Worm (Caenorhabditis elegans) whole organism, L2 larva: ENCODE data around the gene T26C12.2.
A peak's percentile ranks its signal among the peaks of the same experiment; 100 is the strongest.

Experiments used
- C34F6.9 ChIP-seq: fragments of 150-350 bp; optimal IDR thresholded peaks from 2 replicates; lab custom pipeline; 2014; ENCODE audit warnings: missing biosample characterization, missing genetic modification characterization
- F13H6.1 ChIP-seq: sonication (generic microtip); optimal IDR thresholded peaks from 2 replicates; lab custom pipeline; 2016; ENCODE audit warnings: missing genetic modification characterization, missing compliant biosample characterization
- R02D3.7 ChIP-seq: fragments of 150-350 bp; optimal IDR thresholded peaks from 2 replicates; lab custom pipeline; 2014; ENCODE audit warnings: missing biosample characterization, missing genetic modification characterization
- Y55F3AM.14 ChIP-seq: fragments of 200-800 bp; sonication (Bioruptor generic); optimal IDR thresholded peaks from 2 replicates; lab custom pipeline; 2018; ENCODE audit warnings: mild to moderate bottlenecking, missing genetic modification characterization, missing compliant biosample characterization
- alr-1 ChIP-seq: fragments of 150-350 bp; optimal IDR thresholded peaks from 2 replicates; lab custom pipeline; 2014; ENCODE audit warnings: missing biosample characterization, missing genetic modification characterization
- aly-2 ChIP-seq: fragments of 150-350 bp; optimal IDR thresholded peaks from 2 replicates; lab custom pipeline; 2014; ENCODE audit warnings: missing biosample characterization, missing genetic modification characterization
- blmp-1 ChIP-seq: sonication (generic microtip); optimal IDR thresholded peaks from 2 replicates; lab custom pipeline; 2017; ENCODE audit warnings: missing genetic modification characterization, mild to moderate bottlenecking, missing compliant biosample characterization, antibody characterized with exemption, moderate library complexity; ENCODE audit not compliant: insufficient read depth
- ceh-16 ChIP-seq: fragments of 150-350 bp; optimal IDR thresholded peaks from 2 replicates; lab custom pipeline; 2014; ENCODE audit warnings: missing biosample characterization, missing genetic modification characterization
- ceh-82 ChIP-seq: fragments of 150-350 bp; optimal IDR thresholded peaks from 2 replicates; lab custom pipeline; 2014; ENCODE audit warnings: missing biosample characterization, missing genetic modification characterization
- crh-2 ChIP-seq: sonication (generic microtip); optimal IDR thresholded peaks from 2 replicates; lab custom pipeline; 2017; ENCODE audit warnings: missing biosample characterization, missing genetic modification characterization
- dmd-4 ChIP-seq: sonication (generic microtip); optimal IDR thresholded peaks from 2 replicates; lab custom pipeline; 2017; ENCODE audit warnings: missing biosample characterization, missing genetic modification characterization
- egl-27 ChIP-seq: sonication (generic microtip); optimal IDR thresholded peaks from 3 replicates; lab custom pipeline; 2017; ENCODE audit warnings: missing biosample characterization, missing genetic modification reagents, missing genetic modification characterization
- fos-1 ChIP-seq: fragments of 150-350 bp; optimal IDR thresholded peaks from 2 replicates; lab custom pipeline; 2014; ENCODE audit warnings: missing biosample characterization, missing genetic modification characterization
- lin-11 ChIP-seq: fragments of 150-350 bp; sonication (generic microtip); optimal IDR thresholded peaks from 2 replicates; lab custom pipeline; 2014; ENCODE audit warnings: missing biosample characterization, missing genetic modification characterization, inconsistent platforms, mixed read lengths
- lin-39 ChIP-seq: fragments of 150-350 bp; optimal IDR thresholded peaks from 2 replicates; lab custom pipeline; 2014; ENCODE audit warnings: missing biosample characterization, missing genetic modification reagents, missing genetic modification characterization
- mbf-1 ChIP-seq: sonication (generic microtip); optimal IDR thresholded peaks from 2 replicates; lab custom pipeline; 2017; ENCODE audit warnings: missing biosample characterization, missing genetic modification characterization
- nhr-11 ChIP-seq: fragments of 150-350 bp; optimal IDR thresholded peaks from 2 replicates; lab custom pipeline; 2014; ENCODE audit warnings: missing biosample characterization, missing genetic modification characterization
- nhr-12 ChIP-seq: fragments of 150-350 bp; optimal IDR thresholded peaks from 2 replicates; lab custom pipeline; 2014; ENCODE audit warnings: missing biosample characterization, missing genetic modification characterization
- nhr-129 ChIP-seq: fragments of 150-350 bp; optimal IDR thresholded peaks from 2 replicates; lab custom pipeline; 2014; ENCODE audit warnings: missing biosample characterization, missing genetic modification characterization
- nhr-21 ChIP-seq: fragments of 150-350 bp; optimal IDR thresholded peaks from 2 replicates; lab custom pipeline; 2014; ENCODE audit warnings: missing biosample characterization, missing genetic modification characterization
- nhr-23 ChIP-seq: fragments of 150-350 bp; optimal IDR thresholded peaks from 2 replicates; lab custom pipeline; 2014; ENCODE audit warnings: missing biosample characterization, missing genetic modification reagents, missing genetic modification characterization
- nhr-237 ChIP-seq: fragments of 150-350 bp; optimal IDR thresholded peaks from 2 replicates; lab custom pipeline; 2014; ENCODE audit warnings: missing biosample characterization, missing genetic modification characterization
- nhr-25 ChIP-seq: fragments of 150-350 bp; sonication (generic microtip); optimal IDR thresholded peaks from 3 replicates; lab custom pipeline; 2014; ENCODE audit warnings: missing biosample characterization, missing genetic modification characterization
- nhr-6 ChIP-seq: fragments of 150-350 bp; optimal IDR thresholded peaks from 2 replicates; lab custom pipeline; 2014; ENCODE audit warnings: missing biosample characterization, missing genetic modification characterization
- nhr-77 ChIP-seq: fragments of 150-350 bp; optimal IDR thresholded peaks from 2 replicates; lab custom pipeline; 2014; ENCODE audit warnings: missing biosample characterization, missing genetic modification characterization
- peb-1 ChIP-seq: fragments of 150-350 bp; optimal IDR thresholded peaks from 2 replicates; lab custom pipeline; 2014; ENCODE audit warnings: missing biosample characterization, missing genetic modification characterization
- sem-4 ChIP-seq: fragments of 150-350 bp; optimal IDR thresholded peaks from 2 replicates; lab custom pipeline; 2014; ENCODE audit warnings: missing biosample characterization, missing genetic modification reagents, missing genetic modification characterization
- skn-1 ChIP-seq: sonication (generic microtip); optimal IDR thresholded peaks from 2 replicates; lab custom pipeline; 2017; ENCODE audit warnings: missing biosample characterization, missing genetic modification characterization
- sma-3 ChIP-seq: sonication (generic microtip); optimal IDR thresholded peaks from 2 replicates; lab custom pipeline; 2016; ENCODE audit warnings: missing genetic modification reagents, missing genetic modification characterization, missing compliant biosample characterization
- sma-9 ChIP-seq, 2 experiments: fragments of 150-350 bp in 1 of 2; sonication (generic microtip) in 1 of 2; optimal IDR thresholded peaks; 2 replicates each; lab custom pipeline; 2014 to 2016; ENCODE audit warnings: missing genetic modification characterization in 2 of 2, mild to moderate bottlenecking in 1 of 2, missing biosample characterization in 1 of 2, missing compliant biosample characterization in 1 of 2, missing genetic modification reagents in 1 of 2, moderate library complexity in 1 of 2
- snpc-4 ChIP-seq: fragments of 150-350 bp; optimal IDR thresholded peaks from 2 replicates; lab custom pipeline; 2014; ENCODE audit warnings: missing biosample characterization, missing genetic modification characterization
- unc-39 ChIP-seq: fragments of 150-350 bp; optimal IDR thresholded peaks from 2 replicates; lab custom pipeline; 2014; ENCODE audit warnings: missing biosample characterization, missing genetic modification characterization
- unc-62 ChIP-seq: fragments of 150-350 bp; optimal IDR thresholded peaks from 2 replicates; lab custom pipeline; 2014; ENCODE audit warnings: missing biosample characterization, missing genetic modification reagents, missing genetic modification characterization
- ztf-1 ChIP-seq: fragments of 200-800 bp; sonication (Bioruptor generic); conservative IDR thresholded peaks from 2 replicates; pipeline ENCODE4 v1.3.6; 2022; ENCODE audit warnings: missing genetic modification characterization, missing compliant biosample characterization

T26C12.2 gene

ce11 chrIV:3294553-3295185, 29.1 kb upstream of the T26C12.2 start, which contains the start of gene W08E12.7 (continued):
- TF ChIP-seq ztf-1 (GFP tag; lab: Robert Waterston, UW) (no peak), nhr-6 (tag; lab: Kevin White, UChicago) (peak; percentile 92)

ce11 chrIV:3293800-3294493, 28.4 kb upstream of the T26C12.2 start:
- TF ChIP-seq nhr-25 (tag; lab: Kevin White, UChicago) = no peak
- TF ChIP-seq nhr-129 (tag; lab: Kevin White, UChicago) = no peak
- no peak for TF ChIP-seq skn-1
- TF ChIP-seq mbf-1 (tag; lab: Kevin White, UChicago) = no peak
- TF ChIP-seq C34F6.9 = no peak
- no peak for TF ChIP-seq lin-11 (tag; lab: Kevin White, UChicago)
- no peak for TF ChIP-seq F13H6.1 (tag; lab: Kevin White, UChicago)
- TF ChIP-seq alr-1 = no peak
- TF ChIP-seq nhr-23 (tag; lab: Kevin White, UChicago) = no peak
- no peak for TF ChIP-seq unc-39
- TF ChIP-seq fos-1 = no peak

ce11 chrIV:3291977-3292561, 26.5 kb upstream of the T26C12.2 start, which contains the start of gene W08E12.8:
W08E12.8 (plus strand) TSS chrIV:3292371.
- no peak for TF ChIP-seq fos-1
- TF ChIP-seq blmp-1 = no peak
- no peak for TF ChIP-seq lin-11 (tag; lab: Kevin White, UChicago)
- no peak for TF ChIP-seq egl-27 (tag; lab: Kevin White, UChicago)
- TF ChIP-seq Y55F3AM.14 (GFP tag; lab: Kevin White, UChicago) = no peak
- TF ChIP-seq crh-2 = no peak
- no peak for TF ChIP-seq dmd-4 (tag; lab: Kevin White, UChicago)
- no peak for TF ChIP-seq ceh-82
- no peak for TF ChIP-seq nhr-237 (tag; lab: Kevin White, UChicago)
- TF ChIP-seq skn-1 = no peak
- TF ChIP-seq aly-2 (tag; lab: Kevin White, UChicago) = no peak
- no peak for TF ChIP-seq unc-62 (GFP tag; lab: Kevin White, UChicago)
- TF ChIP-seq ztf-1 (GFP tag; lab: Robert Waterston, UW) = no peak
- TF ChIP-seq R02D3.7 (tag; lab: Kevin White, UChicago) = no peak
- TF ChIP-seq alr-1 = no peak

- no peak for TF ChIP-seq ztf-1 (GFP tag; lab: Robert Waterston, UW)
- no peak for TF ChIP-seq lin-39 (tag; lab: Kevin White, UChicago)
- TF ChIP-seq egl-27 (tag; lab: Kevin White, UChicago) = no peak
- no peak for TF ChIP-seq nhr-25 (tag; lab: Kevin White, UChicago)
- TF ChIP-seq peb-1 (tag; lab: Kevin White, UChicago) = no peak
These were observed 23.7 kb upstream of the T26C12.2 start, which contains the start of gene gcy-23 for ce11 chrIV:3289237-3289636. gcy-23 (minus strand) TSS chrIV:3289337.

- TF ChIP-seq nhr-6 (tag; lab: Kevin White, UChicago) (no peak), sma-3 (GFP tag; lab: Kevin White, UChicago) (no peak), nhr-77 (tag; lab: Kevin White, UChicago) (no peak), nhr-23 (tag; lab: Kevin White, UChicago) (no peak), sem-4 (no peak), C34F6.9 (no peak), ceh-82 (no peak), unc-39 (no peak), sma-9 (GFP tag; optimal IDR thresholded peaks at IDR 0.05; lab: Kevin White, UChicago) (no peak), sma-9 (tag; optimal IDR thresholded peaks at IDR 0.05; lab: Kevin White, UChicago) (no peak), unc-62 (GFP tag; lab: Kevin White, UChicago) (no peak), fos-1 (no peak)
- TF ChIP-seq, all 48 proteins: peak for 0
These were observed 13.3 kb upstream of the T26C12.2 start for ce11 chrIV:3278822-3279221.

ce11 chrIV:3273295-3273694, 7.7 kb upstream of the T26C12.2 start, which contains the start of gene T26C12.3:
T26C12.3 (minus strand) TSS chrIV:3273395.
- TF ChIP-seq nhr-11 (tag; lab: Kevin White, UChicago) (no peak), ceh-16 (no peak), peb-1 (tag; lab: Kevin White, UChicago) (no peak), sma-9 (GFP tag; optimal IDR thresholded peaks at IDR 0.05; lab: Kevin White, UChicago) (no peak), sma-9 (tag; optimal IDR thresholded peaks at IDR 0.05; lab: Kevin White, UChicago) (no peak), snpc-4 (tag; lab: Kevin White, UChicago) (no peak), skn-1 (no peak), nhr-21 (tag; lab: Kevin White, UChicago) (no peak), dmd-4 (tag; lab: Kevin White, UChicago) (no peak), nhr-12 (no peak), unc-39 (no peak), ceh-82 (no peak), nhr-6 (tag; lab: Kevin White, UChicago) (no peak), mbf-1 (tag; lab: Kevin White, UChicago) (no peak), F13H6.1 (tag; lab: Kevin White, UChicago) (no peak)
